Fruit fly (Drosophila melanogaster) whole organism, embryonic: Measurements from ENCODE around the gene Ret.

Experiments used
- B-H1 ChIP-seq: fragments of 200-800 bp; sonication (Bioruptor generic); IDR thresholded peaks from 3 replicates; pipeline ENCODE4 v1.3.6; 2022; ENCODE audit warnings: missing biosample characterization, missing genetic modification characterization
- CG10209 ChIP-seq: fragments of 200-800 bp; sonication (Bioruptor generic); optimal IDR thresholded peaks from 3 replicates; lab custom pipeline; 2017; ENCODE audit warnings: missing biosample characterization, mild to moderate bottlenecking, missing genetic modification characterization, missing genetic modification reagents
- CG1024 ChIP-seq: fragments of 200-800 bp; sonication (Bioruptor generic); IDR thresholded peaks from 2 replicates; pipeline ENCODE4 v1.3.6; 2022; ENCODE audit warnings: missing biosample characterization, missing genetic modification characterization
- CG10979 ChIP-seq: fragments of 200-800 bp; sonication (Bioruptor generic); optimal IDR thresholded peaks from 2 replicates; lab custom pipeline; 2018; ENCODE audit warnings: missing biosample characterization, mild to moderate bottlenecking, missing genetic modification characterization, moderate library complexity
- CG11085 ChIP-seq: fragments of 200-800 bp; sonication (Bioruptor generic); IDR thresholded peaks from 2 replicates; pipeline ENCODE4 v1.3.6; 2022; ENCODE audit warnings: missing biosample characterization, missing genetic modification characterization
- CG11456 ChIP-seq: fragments of 200-800 bp; sonication (Bioruptor generic); IDR thresholded peaks from 3 replicates; pipeline ENCODE4 v1.3.6; 2022; ENCODE audit warnings: missing biosample characterization, missing genetic modification characterization
- CG13424 ChIP-seq: fragments of 200-800 bp; sonication (Bioruptor generic); optimal IDR thresholded peaks from 2 replicates; lab custom pipeline; 2019; ENCODE audit warnings: missing biosample characterization, mild to moderate bottlenecking, missing genetic modification characterization, moderate library complexity
- CG15011 ChIP-seq: fragments of 200-800 bp; sonication (Bioruptor generic); optimal IDR thresholded peaks from 3 replicates; lab custom pipeline; 2018; ENCODE audit warnings: missing biosample characterization, mild to moderate bottlenecking, missing genetic modification characterization
- CG1603 ChIP-seq: fragments of 200-800 bp; sonication (Bioruptor generic); optimal IDR thresholded peaks from 2 replicates; lab custom pipeline; 2019; ENCODE audit warnings: missing biosample characterization, mild to moderate bottlenecking, missing genetic modification characterization, moderate library complexity
- CG17328 ChIP-seq: fragments of 200-800 bp; sonication (Bioruptor generic); IDR thresholded peaks from 2 replicates; pipeline ENCODE4 v1.3.6; 2022; ENCODE audit warnings: missing biosample characterization, missing genetic modification characterization
- CG17385 ChIP-seq: fragments of 200-800 bp; sonication (Bioruptor generic); optimal IDR thresholded peaks from 3 replicates; lab custom pipeline; 2018; ENCODE audit warnings: missing biosample characterization, mild to moderate bottlenecking, missing genetic modification characterization
- CG17829 ChIP-seq: fragments of 200-800 bp; optimal IDR thresholded peaks from 2 replicates; lab custom pipeline; 2019; ENCODE audit warnings: missing biosample characterization, mild to moderate bottlenecking, missing genetic modification characterization, moderate library complexity
- CG2199 ChIP-seq: fragments of 200-800 bp; sonication (Bioruptor generic); IDR thresholded peaks from 3 replicates; pipeline ENCODE4 v1.3.6; 2022; ENCODE audit warnings: missing biosample characterization, missing genetic modification characterization
- CG30020 ChIP-seq: fragments of 200-800 bp; optimal IDR thresholded peaks from 2 replicates; lab custom pipeline; 2019; ENCODE audit warnings: missing biosample characterization, mild to moderate bottlenecking, missing genetic modification characterization, moderate library complexity
- CG3281 ChIP-seq: fragments of 200-800 bp; sonication (Bioruptor generic); optimal IDR thresholded peaks from 3 replicates; lab custom pipeline; 2017; ENCODE audit warnings: missing biosample characterization, mild to moderate bottlenecking, missing genetic modification characterization
- CG6654 ChIP-seq: fragments of 200-800 bp; sonication (Bioruptor generic); optimal IDR thresholded peaks from 2 replicates; lab custom pipeline; 2017; ENCODE audit warnings: missing biosample characterization, mild to moderate bottlenecking, missing genetic modification characterization
- CG6683 ChIP-seq: fragments of 200-800 bp; sonication (Bioruptor generic); optimal IDR thresholded peaks from 2 replicates; lab custom pipeline; 2017; ENCODE audit warnings: missing biosample characterization, mild to moderate bottlenecking, missing genetic modification characterization, missing genetic modification reagents
- CG6791 ChIP-seq: fragments of 200-800 bp; sonication (Bioruptor generic); IDR thresholded peaks from 3 replicates; pipeline ENCODE4 v1.3.6; 2022; ENCODE audit warnings: missing biosample characterization, missing genetic modification characterization; ENCODE audit not compliant: partially characterized antibody
- CG8478 ChIP-seq: fragments of >200 bp; optimal IDR thresholded peaks from 2 replicates; lab custom pipeline; 2018
- CkIIα-i1 ChIP-seq: fragments of 200-800 bp; sonication (Bioruptor generic); IDR thresholded peaks from 2 replicates; pipeline ENCODE4 v1.3.6; 2022; ENCODE audit warnings: missing biosample characterization, missing genetic modification characterization
- D ChIP-seq, 2 experiments: fragments of 200-800 bp in 1 of 2; fragments of >200 bp in 1 of 2; sonication (Bioruptor generic) in 1 of 2; optimal IDR thresholded peaks; 2 replicates in 1 of 2; 3 replicates in 1 of 2; lab custom pipeline; 2017; ENCODE audit warnings: mild to moderate bottlenecking in 1 of 2, missing biosample characterization in 1 of 2, missing genetic modification characterization in 1 of 2, missing genetic modification reagents in 1 of 2
- ERR ChIP-seq: fragments of 200-800 bp; sonication (Bioruptor generic); optimal IDR thresholded peaks from 2 replicates; lab custom pipeline; 2016; ENCODE audit warnings: missing biosample characterization, missing genetic modification characterization
- Fer2 ChIP-seq: fragments of 200-800 bp; sonication (Bioruptor generic); optimal IDR thresholded peaks from 2 replicates; lab custom pipeline; 2018; ENCODE audit warnings: missing biosample characterization, mild to moderate bottlenecking, missing genetic modification characterization, moderate library complexity
- HLHmδ ChIP-seq: fragments of 200-800 bp; sonication (Bioruptor generic); optimal IDR thresholded peaks from 2 replicates; lab custom pipeline; 2018; ENCODE audit warnings: missing biosample characterization, mild to moderate bottlenecking, missing genetic modification characterization, moderate library complexity
- Hand ChIP-seq: fragments of 200-800 bp; sonication (Bioruptor generic); optimal IDR thresholded peaks from 2 replicates; lab custom pipeline; 2017; ENCODE audit warnings: mild to moderate bottlenecking, missing biosample characterization, missing genetic modification reagents, missing genetic modification characterization
- Hey ChIP-seq: fragments of 200-800 bp; sonication (Bioruptor generic); optimal IDR thresholded peaks from 3 replicates; lab custom pipeline; 2018; ENCODE audit warnings: missing biosample characterization, mild to moderate bottlenecking, missing genetic modification characterization
- Hr3 ChIP-seq: fragments of 200-800 bp; sonication (Bioruptor generic); optimal IDR thresholded peaks from 3 replicates; lab custom pipeline; 2016; ENCODE audit warnings: missing biosample characterization, missing genetic modification characterization
- Hr51 ChIP-seq, 2 experiments: fragments of 200-800 bp; sonication (Bioruptor generic); optimal IDR thresholded peaks; 2 replicates in 1 of 2; 3 replicates in 1 of 2; lab custom pipeline; 2016 to 2018; ENCODE audit warnings: missing biosample characterization in 2 of 2, missing genetic modification characterization in 2 of 2, mild to moderate bottlenecking in 1 of 2, moderate library complexity in 1 of 2
- NFAT ChIP-seq: fragments of 200-800 bp; sonication (Bioruptor generic); IDR thresholded peaks from 2 replicates; pipeline ENCODE4 v1.3.6; 2022; ENCODE audit warnings: missing biosample characterization, missing genetic modification characterization
- Nf-YC ChIP-seq: fragments of 200-800 bp; optimal IDR thresholded peaks from 3 replicates; lab custom pipeline; 2019; ENCODE audit warnings: missing biosample characterization, mild to moderate bottlenecking, missing genetic modification characterization, moderate library complexity
- NfI ChIP-seq: fragments of 200-800 bp; sonication (Bioruptor generic); optimal IDR thresholded peaks from 3 replicates; lab custom pipeline; 2018; ENCODE audit warnings: missing biosample characterization, mild to moderate bottlenecking, missing genetic modification characterization, moderate library complexity
- Oli ChIP-seq: fragments of 200-800 bp; sonication (Bioruptor generic); optimal IDR thresholded peaks from 2 replicates; lab custom pipeline; 2018; ENCODE audit warnings: missing biosample characterization, mild to moderate bottlenecking, missing genetic modification characterization, moderate library complexity
- Ptx1 ChIP-seq: fragments of 200-800 bp; sonication (Bioruptor generic); IDR thresholded peaks from 2 replicates; pipeline ENCODE4 v1.3.6; 2022; ENCODE audit warnings: missing biosample characterization, missing genetic modification characterization
- Rx ChIP-seq: fragments of 200-800 bp; sonication (Bioruptor generic); IDR thresholded peaks from 2 replicates; pipeline ENCODE4 v1.3.6; 2022; ENCODE audit warnings: missing biosample characterization, missing genetic modification characterization
- Side ChIP-seq: fragments of 200-800 bp; sonication (Bioruptor generic); optimal IDR thresholded peaks from 2 replicates; lab custom pipeline; 2016; ENCODE audit warnings: missing biosample characterization, missing genetic modification characterization
- bsh ChIP-seq, 2 experiments: fragments of 200-800 bp; sonication (Bioruptor generic); optimal IDR thresholded peaks; 2 replicates each; lab custom pipeline; 2017 to 2018; ENCODE audit warnings: mild to moderate bottlenecking in 2 of 2, missing biosample characterization in 2 of 2, missing genetic modification characterization in 2 of 2, moderate library complexity in 1 of 2
- cato ChIP-seq: fragments of 200-800 bp; sonication (Bioruptor generic); optimal IDR thresholded peaks from 2 replicates; lab custom pipeline; 2016; ENCODE audit warnings: missing biosample characterization, missing genetic modification characterization, borderline replicate concordance
- disco-r ChIP-seq: fragments of 200-800 bp; sonication (Bioruptor generic); optimal IDR thresholded peaks from 2 replicates; lab custom pipeline; 2016; ENCODE audit warnings: missing biosample characterization, missing genetic modification characterization
- dmrt11E ChIP-seq: fragments of 200-800 bp; sonication (Bioruptor generic); optimal IDR thresholded peaks from 3 replicates; lab custom pipeline; 2018; ENCODE audit warnings: missing biosample characterization, mild to moderate bottlenecking, missing genetic modification characterization, moderate library complexity
- her ChIP-seq: fragments of 200-800 bp; sonication (Bioruptor generic); optimal IDR thresholded peaks from 2 replicates; lab custom pipeline; 2016; ENCODE audit warnings: missing biosample characterization, missing genetic modification characterization
- ken ChIP-seq: fragments of 200-800 bp; sonication (Bioruptor generic); IDR thresholded peaks from 3 replicates; pipeline ENCODE4 v1.3.6; 2022; ENCODE audit warnings: missing biosample characterization, missing genetic modification characterization
- klu ChIP-seq: fragments of 200-800 bp; sonication (Bioruptor generic); IDR thresholded peaks from 2 replicates; pipeline ENCODE4 v1.3.6; 2022; ENCODE audit warnings: missing biosample characterization, missing genetic modification characterization
- luna ChIP-seq: fragments of 200-800 bp; sonication (Bioruptor generic); optimal IDR thresholded peaks from 2 replicates; lab custom pipeline; 2016; ENCODE audit warnings: missing biosample characterization, missing genetic modification characterization
- mam ChIP-seq: fragments of 200-800 bp; sonication (Bioruptor generic); optimal IDR thresholded peaks from 3 replicates; lab custom pipeline; 2016; ENCODE audit warnings: missing biosample characterization, missing genetic modification characterization
- pho ChIP-seq: fragments of 200-800 bp; sonication (Bioruptor generic); optimal IDR thresholded peaks from 2 replicates; lab custom pipeline; 2016; ENCODE audit warnings: missing biosample characterization, missing genetic modification characterization
- ranshi ChIP-seq: fragments of 200-800 bp; sonication (Bioruptor generic); IDR thresholded peaks from 2 replicates; pipeline ENCODE4 v1.3.6; 2022; ENCODE audit warnings: missing biosample characterization, missing genetic modification characterization
- rib ChIP-seq: fragments of 200-800 bp; sonication (Bioruptor generic); IDR thresholded peaks from 2 replicates; pipeline ENCODE4 v1.3.6; 2022; ENCODE audit warnings: missing biosample characterization, missing genetic modification characterization
- toy ChIP-seq: fragments of 200-800 bp; sonication (Bioruptor generic); IDR thresholded peaks from 2 replicates; pipeline ENCODE4 v1.3.6; 2022; ENCODE audit warnings: missing biosample characterization, missing genetic modification characterization
- unpg ChIP-seq: fragments of 200-800 bp; sonication (Bioruptor generic); optimal IDR thresholded peaks from 3 replicates; lab custom pipeline; 2018; ENCODE audit warnings: missing biosample characterization, mild to moderate bottlenecking, missing genetic modification characterization, moderate library complexity

Ret gene

dm6 chr2L:21163311-21163842, 35.2 kb downstream of the Ret start, which contains the start of gene Noc2 (continued):
- TF ChIP-seq CG2199 (GFP tag; lab: Robert Waterston, UW) = no peak
- peak; percentile 44 for TF ChIP-seq CG17829 (tag; lab: Kevin White, UChicago)
- TF ChIP-seq CG13424 = peak; percentile 64
- peak; percentile 55 for TF ChIP-seq Nf-YC
- TF ChIP-seq mam = peak; percentile 57
- no peak for TF ChIP-seq CG8478 (lab: Kevin White, UChicago)
- TF ChIP-seq disco-r (GFP tag; lab: Kevin White, UChicago) = no peak
- peak; percentile 60 for TF ChIP-seq CG1024 (GFP tag; lab: Robert Waterston, UW)
- TF ChIP-seq cato (GFP tag; lab: Kevin White, UChicago) = no peak
- no peak for TF ChIP-seq Hey (tag; lab: Kevin White, UChicago)
- no peak for TF ChIP-seq CG6683 (GFP tag; lab: Kevin White, UChicago)
- peak; percentile 58 for TF ChIP-seq CG3281 (GFP tag; lab: Kevin White, UChicago)
- TF ChIP-seq CG15011 (GFP tag; lab: Kevin White, UChicago) = no peak
- peak; percentile 56; the same call in 1 of the 2 replicates for TF ChIP-seq ranshi (GFP tag; lab: Robert Waterston, UW)
- TF ChIP-seq bsh (GFP tag; optimal IDR thresholded peaks at IDR 0.05; lab: Kevin White, UChicago) = peak in 1 of 2 experiments; percentile 32
- peak; percentile 38; the same call in 1 of the 2 replicates for TF ChIP-seq CG11085 (GFP tag; lab: Robert Waterston, UW)
- TF ChIP-seq pho = peak; percentile 31
- peak; percentile 44; the same call in 1 of the 2 replicates for TF ChIP-seq NFAT (GFP tag; lab: Robert Waterston, UW)
- TF ChIP-seq Hr51 (GFP tag; optimal IDR thresholded peaks at IDR 0.05; lab: Kevin White, UChicago) = peak in 1 of 2 experiments; percentile 43
- no peak for TF ChIP-seq her (GFP tag; lab: Kevin White, UChicago)
- TF ChIP-seq CG6791 (GFP tag; lab: Robert Waterston, UW) = no peak
- peak; percentile 51 for TF ChIP-seq CG1603 (tag; lab: Kevin White, UChicago)
- TF ChIP-seq unpg (GFP tag; lab: Kevin White, UChicago) = peak; percentile 27
- TF ChIP-seq CG10209 (GFP tag; lab: Kevin White, UChicago) = peak; percentile 27
- TF ChIP-seq Ptx1 (GFP tag; lab: Robert Waterston, UW) = peak; percentile 61
- no peak for TF ChIP-seq toy (GFP tag; lab: Robert Waterston, UW)
- no peak for TF ChIP-seq CkIIα-i1 (GFP tag; lab: Robert Waterston, UW)
- no peak for TF ChIP-seq luna (GFP tag; lab: Kevin White, UChicago)
- no peak for TF ChIP-seq Fer2
- TF ChIP-seq Rx (GFP tag; lab: Robert Waterston, UW) = peak; percentile 72
- TF ChIP-seq CG30020 (tag; lab: Kevin White, UChicago) = peak; percentile 45
- peak; percentile 64; the same call in 1 of the 3 replicates for TF ChIP-seq ken
- TF ChIP-seq Side (GFP tag; lab: Kevin White, UChicago) = no peak
- TF ChIP-seq CG17385 (GFP tag; lab: Kevin White, UChicago) = peak; percentile 25
- 0 out of 2 replicates have a peak, but pooled peaks have one; percentile 27 for TF ChIP-seq klu
- TF ChIP-seq ERR (GFP tag; lab: Kevin White, UChicago) = no peak
- TF ChIP-seq CG17328 (GFP tag; lab: Robert Waterston, UW) = 0 out of 2 replicates have a peak, but pooled peaks have one; percentile 24
- peak; percentile 36 for TF ChIP-seq CG10979 (tag; lab: Kevin White, UChicago)
- no peak for TF ChIP-seq Hand (GFP tag; lab: Kevin White, UChicago)
- TF ChIP-seq CG6654 (GFP tag; lab: Kevin White, UChicago) = peak; percentile 20
- TF ChIP-seq dmrt11E (tag; lab: Kevin White, UChicago) = peak; percentile 36
- no peak for TF ChIP-seq HLHmδ (GFP tag; lab: Kevin White, UChicago)
- TF ChIP-seq NfI (GFP tag; lab: Kevin White, UChicago) = peak; percentile 47
- TF ChIP-seq CG11456 = peak; percentile 72; the same call in 1 of the 3 replicates
- peak; percentile 72 for TF ChIP-seq Hr3 (GFP tag; lab: Kevin White, UChicago)
- TF ChIP-seq rib (GFP tag; lab: Robert Waterston, UW) = no peak
- TF ChIP-seq B-H1 (GFP tag; lab: Robert Waterston, UW) = no peak
- TF ChIP-seq Oli = peak; percentile 14
- TF ChIP-seq D (optimal IDR thresholded peaks at IDR 0.05; lab: Kevin White, UChicago) = no peak
- peak; percentile 29 for TF ChIP-seq D (GFP tag; optimal IDR thresholded peaks at IDR 0.05; lab: Kevin White, UChicago)
